Fruit fly (Drosophila melanogaster): Measurements from ENCODE around the gene CG6813.

Gene CG6813

DNA sequence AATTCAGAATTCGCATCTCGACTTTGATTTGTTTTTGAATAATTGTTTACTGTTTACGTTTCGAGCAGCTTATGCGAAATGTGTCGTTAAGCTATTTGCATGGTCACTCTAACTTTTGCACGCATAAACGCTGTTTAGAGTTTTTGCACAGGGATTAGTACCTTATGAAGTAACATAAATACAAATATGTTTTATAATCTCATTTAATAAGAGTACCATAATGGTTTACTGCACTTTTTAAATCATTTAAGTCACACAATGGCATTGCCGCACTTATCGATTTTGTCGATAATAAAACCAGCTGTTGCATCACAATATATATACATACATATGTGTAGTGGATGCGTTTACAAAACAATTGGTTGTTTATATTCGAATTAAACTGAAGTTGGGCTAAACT, at the start of gene CG6813, which contains the start of gene CG18764:
CG6813 (minus strand) TSS at position 68 of the 400 bp plus-strand sequence.
CG18764 (plus strand) TSS at position 319 of the 400 bp plus-strand sequence.
- TF ChIP-seq Hr39 (optimal IDR thresholded peaks at IDR 0.05), result no peak
- TF ChIP-seq Dll (GFP tag; IDR thresholded peaks at IDR 0.05; ENCODE audit: partially characterized antibody), result peak; percentile 59; the same call in 1 of the 4 replicates
- TF ChIP-seq CG3065 (GFP tag; optimal IDR thresholded peaks at IDR 0.05), result no peak
- no peak for TF ChIP-seq croc (GFP tag; conservative IDR thresholded peaks at IDR 0.05)
- TF ChIP-seq CG10274 (GFP tag; optimal IDR thresholded peaks at IDR 0.05), result no peak
- 0 out of 3 replicates have a peak, but pooled peaks have one; percentile 29 for TF ChIP-seq CG34224 (GFP tag; IDR thresholded peaks at IDR 0.05; ENCODE audit: partially characterized antibody)
- TF ChIP-seq CG7963 (GFP tag; IDR thresholded peaks at IDR 0.05; ENCODE audit: partially characterized antibody), result no peak
- no peak for TF ChIP-seq Side (GFP tag; optimal IDR thresholded peaks at IDR 0.05)
- TF ChIP-seq CG1602 (GFP tag; optimal IDR thresholded peaks at IDR 0.05), result no peak
- TF ChIP-seq CG12769 (tag; optimal IDR thresholded peaks at IDR 0.05), result no peak
- TF ChIP-seq CG10543 (GFP tag; optimal IDR thresholded peaks at IDR 0.05), result no peak
- peak; percentile 35; the same call in 1 of the 3 replicates for TF ChIP-seq row (GFP tag; IDR thresholded peaks at IDR 0.05)
- no peak for TF ChIP-seq CG6689 (GFP tag; IDR thresholded peaks at IDR 0.05)
- TF ChIP-seq vvl (GFP tag; IDR thresholded peaks at IDR 0.05), result no peak
- TF ChIP-seq NC2α (GFP tag; optimal IDR thresholded peaks at IDR 0.05), result no peak
- TF ChIP-seq Lhr (GFP tag; optimal IDR thresholded peaks at IDR 0.05), result no peak
- no peak for TF ChIP-seq CG9215 (GFP tag; IDR thresholded peaks at IDR 0.05)
- TF ChIP-seq CG13775 (GFP tag; optimal IDR thresholded peaks at IDR 0.05), result no peak
- TF ChIP-seq shn (GFP tag; optimal IDR thresholded peaks at IDR 0.05), result no peak
- no peak for TF ChIP-seq CG4404 (GFP tag; IDR thresholded peaks at IDR 0.05)
- TF ChIP-seq nerfin-2 (GFP tag; IDR thresholded peaks at IDR 0.05; ENCODE audit: partially characterized antibody), result no peak
- no peak for TF ChIP-seq CG15479 (GFP tag; optimal IDR thresholded peaks at IDR 0.05)
- TF ChIP-seq dati (GFP tag; IDR thresholded peaks at IDR 0.05), result no peak
- TF ChIP-seq CG14710 (tag; optimal IDR thresholded peaks at IDR 0.05), result peak; percentile 52
- no peak for TF ChIP-seq CG12219 (GFP tag; optimal IDR thresholded peaks at IDR 0.05)
- no peak for TF ChIP-seq al (GFP tag; IDR thresholded peaks at IDR 0.05)
- no peak for TF ChIP-seq cg (GFP tag; optimal IDR thresholded peaks at IDR 0.05)
- no peak for TF ChIP-seq CG13123 (GFP tag; optimal IDR thresholded peaks at IDR 0.05)
- TF ChIP-seq pfk (GFP tag; optimal IDR thresholded peaks at IDR 0.05), result no peak
- TF ChIP-seq CG2202 (tag; optimal IDR thresholded peaks at IDR 0.05), result no peak
- TF ChIP-seq chinmo (GFP tag; IDR thresholded peaks at IDR 0.05; ENCODE audit: partially characterized antibody), result peak; percentile 43; the same call in 1 of the 4 replicates
- no peak for TF ChIP-seq CG14050 (GFP tag; IDR thresholded peaks at IDR 0.05)
- TF ChIP-seq az2 (GFP tag; optimal IDR thresholded peaks at IDR 0.05), result no peak
- TF ChIP-seq bowl (GFP tag; IDR thresholded peaks at IDR 0.05), result no peak
- no peak for TF ChIP-seq hkb (optimal IDR thresholded peaks at IDR 0.05)
- no peak for TF ChIP-seq hkb (GFP tag; IDR thresholded peaks at IDR 0.05)
- TF ChIP-seq CG30403 (GFP tag; optimal IDR thresholded peaks at IDR 0.05), result no peak
- peak; percentile 59 for TF ChIP-seq stwl (tag; optimal IDR thresholded peaks at IDR 0.05)
- no peak for TF ChIP-seq yki (optimal IDR thresholded peaks at IDR 0.05)
- no peak for TF ChIP-seq vfl (GFP tag; optimal IDR thresholded peaks at IDR 0.05)
- TF ChIP-seq ato (GFP tag; IDR thresholded peaks at IDR 0.05; ENCODE audit: partially characterized antibody), result 0 out of 2 replicates have a peak, but pooled peaks have one; percentile 32
- TF ChIP-seq CG7556 (GFP tag; optimal IDR thresholded peaks at IDR 0.05), result no peak
- TF ChIP-seq BtbVII (GFP tag; optimal IDR thresholded peaks at IDR 0.05), result no peak
- TF ChIP-seq CG2116 (GFP tag; optimal IDR thresholded peaks at IDR 0.05), result peak; percentile 84
- TF ChIP-seq HLH3B (GFP tag; IDR thresholded peaks at IDR 0.05), result no peak
- peak; percentile 38; the same call in 1 of the 2 replicates for TF ChIP-seq unc-4 (GFP tag; IDR thresholded peaks at IDR 0.05; ENCODE audit: partially characterized antibody)
- no peak for TF ChIP-seq NK7.1 (GFP tag; optimal IDR thresholded peaks at IDR 0.05)
- TF ChIP-seq fd64A (GFP tag; optimal IDR thresholded peaks at IDR 0.05), result no peak
- no peak for TF ChIP-seq salm (tag; optimal IDR thresholded peaks at IDR 0.05)
- TF ChIP-seq CG43689 (GFP tag; IDR thresholded peaks at IDR 0.05), result no peak
- TF ChIP-seq CG16815 (GFP tag; optimal IDR thresholded peaks at IDR 0.05), result no peak
- TF ChIP-seq gce (GFP tag; IDR thresholded peaks at IDR 0.05), result no peak

Data from whole organism, embryonic.